Fruit fly (Drosophila melanogaster): ENCODE results near the gene Adk2.

The Adk2 gene

DNA sequence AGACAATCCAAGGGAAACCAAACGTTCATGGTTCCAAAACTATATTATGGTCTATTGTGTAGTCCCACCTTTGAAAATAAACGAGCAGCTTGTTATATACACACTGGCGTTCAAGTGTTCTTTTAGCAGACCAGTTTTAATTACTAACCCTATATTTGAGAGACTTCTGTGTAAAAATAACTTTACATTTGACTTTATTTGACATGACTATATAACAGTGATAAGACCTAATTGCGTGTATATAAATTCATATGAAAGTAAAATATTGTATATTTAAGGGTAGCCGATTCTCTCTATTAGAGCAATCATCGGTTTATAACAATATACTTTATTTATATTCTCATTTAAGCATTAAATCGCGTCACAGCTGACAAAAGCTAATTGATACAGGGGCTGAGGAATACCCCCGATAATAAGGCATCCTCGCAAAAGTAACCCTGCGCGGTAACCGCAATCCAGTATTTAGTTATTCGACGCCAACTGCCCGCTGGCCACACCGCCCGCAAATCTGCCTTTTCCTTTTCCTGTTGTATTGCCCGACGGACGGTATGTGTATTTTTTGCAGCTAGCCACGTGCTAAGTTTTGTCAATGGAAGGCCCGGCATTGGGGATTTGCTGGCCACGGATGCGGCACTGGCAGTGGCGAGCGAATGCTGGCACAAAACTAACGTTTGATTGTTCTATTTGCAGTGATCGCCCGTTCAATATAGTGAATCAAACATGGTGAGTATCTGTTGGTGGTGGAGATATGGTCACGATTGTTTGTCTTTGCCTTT, 19.0 kb upstream of the Adk2 start, which contains the start of gene RpS4 (continued):
- TF ChIP-seq shn (GFP tag; optimal IDR thresholded peaks at IDR 0.05) (peak; percentile 73), Scr (GFP tag; IDR thresholded peaks at IDR 0.05; ENCODE audit: partially characterized antibody) (0 out of 2 replicates have a peak, but pooled peaks have one; percentile 32), otp (GFP tag; IDR thresholded peaks at IDR 0.05) (peak; percentile 92), CG12744 (GFP tag; optimal IDR thresholded peaks at IDR 0.05) (peak; percentile 79), pan (optimal IDR thresholded peaks at IDR 0.05) (no peak), pan (GFP tag; optimal IDR thresholded peaks at IDR 0.05 in 1 of 2, IDR thresholded peaks at IDR 0.05 in 1 of 2) (peak in 1 of 2 experiments; percentile 85), Mad (GFP tag; optimal IDR thresholded peaks at IDR 0.05) (peak; percentile 82), pzg (GFP tag; optimal IDR thresholded peaks at IDR 0.05) (peak; percentile 95), CG9437 (GFP tag; optimal IDR thresholded peaks at IDR 0.05) (peak; percentile 75), gcm (GFP tag; optimal IDR thresholded peaks at IDR 0.05) (peak; percentile 91), CG10147 (GFP tag; optimal IDR thresholded peaks at IDR 0.05) (peak; percentile 77), Ssrp (tag; optimal IDR thresholded peaks at IDR 0.05) (peak; percentile 42), CG4730 (GFP tag; IDR thresholded peaks at IDR 0.05) (peak; percentile 67), CG13775 (GFP tag; optimal IDR thresholded peaks at IDR 0.05) (peak; percentile 91), CG17912 (GFP tag; optimal IDR thresholded peaks at IDR 0.05) (peak; percentile 98), al (GFP tag; IDR thresholded peaks at IDR 0.05) (peak; percentile 67), cato (GFP tag; optimal IDR thresholded peaks at IDR 0.05; ENCODE audit: borderline replicate concordance) (peak; percentile 53), mld (GFP tag; IDR thresholded peaks at IDR 0.05; ENCODE audit: partially characterized antibody) (no peak), CG18619 (GFP tag; optimal IDR thresholded peaks at IDR 0.05) (peak; percentile 96), GATAe (GFP tag; conservative IDR thresholded peaks at IDR 0.05) (peak; percentile 43; the same call in 1 of the 2 replicates), jing (GFP tag; optimal IDR thresholded peaks at IDR 0.05) (peak; percentile 46), Dad (GFP tag; optimal IDR thresholded peaks at IDR 0.05) (peak; percentile 79), klu (GFP tag; IDR thresholded peaks at IDR 0.05) (no peak; the same call in 1 of the 2 replicates), zf30C (GFP tag; optimal IDR thresholded peaks at IDR 0.05) (peak; percentile 76), dpn (GFP tag; optimal IDR thresholded peaks at IDR 0.05) (peak; percentile 53 to 85), CG8478 (optimal IDR thresholded peaks at IDR 0.05) (no peak), Poxn (GFP tag; IDR thresholded peaks at IDR 0.05) (no peak; the same call in 1 of the 2 replicates), sug (tag; optimal IDR thresholded peaks at IDR 0.05) (peak; percentile 83), tio (GFP tag; optimal IDR thresholded peaks at IDR 0.05) (no peak), CG9876 (GFP tag; optimal IDR thresholded peaks at IDR 0.05) (peak; percentile 88), run (tag; optimal IDR thresholded peaks at IDR 0.05) (peak; percentile 89), CG12942 (GFP tag; optimal IDR thresholded peaks at IDR 0.05) (peak; percentile 54), Spps (tag; optimal IDR thresholded peaks at IDR 0.05) (peak; percentile 75), hth (optimal IDR thresholded peaks at IDR 0.05) (no peak), trh (GFP tag; optimal IDR thresholded peaks at IDR 0.05) (peak; percentile 68), CG1602 (GFP tag; optimal IDR thresholded peaks at IDR 0.05) (peak; percentile 59), exex (tag; optimal IDR thresholded peaks at IDR 0.05) (peak; percentile 63), CG12071 (GFP tag; optimal IDR thresholded peaks at IDR 0.05) (peak; percentile 98), HmgZ (tag; optimal IDR thresholded peaks at IDR 0.05) (peak; percentile 92), lola (GFP tag; optimal IDR thresholded peaks at IDR 0.05) (peak in 1 of 3 experiments; percentile 40), Awh (GFP tag; IDR thresholded peaks at IDR 0.05) (peak; percentile 92), CG7271 (tag; optimal IDR thresholded peaks at IDR 0.05) (peak; percentile 97), Hr39 (optimal IDR thresholded peaks at IDR 0.05) (no peak), CG31365 (tag; optimal IDR thresholded peaks at IDR 0.05) (peak; percentile 89), CG12155 (GFP tag; optimal IDR thresholded peaks at IDR 0.05) (peak; percentile 62), Antp (GFP tag; optimal IDR thresholded peaks at IDR 0.05) (peak; percentile 80), Mrtf (GFP tag; IDR thresholded peaks at IDR 0.05) (peak; percentile 73), Nf-YC (tag; optimal IDR thresholded peaks at IDR 0.05) (peak; percentile 70), sr (GFP tag; IDR thresholded peaks at IDR 0.05) (peak; percentile 92), vvl (GFP tag; IDR thresholded peaks at IDR 0.05) (peak; percentile 91)
